Worm (Caenorhabditis elegans) whole organism, L1 larva: ENCODE results near the gene ubc-24.
"Not testable (repeated sequence)": the region's sequence is repeated elsewhere in the genome, so short reads cannot be mapped to it uniquely, and the experiment has no call there.

Experiments
- aly-2 ChIP-seq: fragments of 150-350 bp; optimal IDR thresholded peaks from 2 replicates; lab custom pipeline; 2014; ENCODE audit warnings: missing biosample characterization, missing genetic modification characterization
- lin-39 ChIP-seq: fragments of 150-350 bp; optimal IDR thresholded peaks from 2 replicates; lab custom pipeline; 2014; ENCODE audit warnings: missing biosample characterization, missing genetic modification reagents, missing genetic modification characterization
- nhr-237 ChIP-seq: fragments of 150-350 bp; optimal IDR thresholded peaks from 2 replicates; lab custom pipeline; 2014; ENCODE audit warnings: missing biosample characterization, missing genetic modification characterization
- nhr-76 ChIP-seq: sonication (generic microtip); optimal IDR thresholded peaks from 2 replicates; lab custom pipeline; 2017; ENCODE audit warnings: missing biosample characterization, missing genetic modification characterization
- nhr-77 ChIP-seq: fragments of 150-350 bp; optimal IDR thresholded peaks from 2 replicates; lab custom pipeline; 2014; ENCODE audit warnings: missing biosample characterization, missing genetic modification characterization
- pag-3 ChIP-seq: sonication (generic microtip); optimal IDR thresholded peaks from 2 replicates; lab custom pipeline; 2017; ENCODE audit warnings: missing genetic modification characterization, mild to moderate bottlenecking, missing compliant biosample characterization, antibody characterized with exemption, borderline replicate concordance; ENCODE audit not compliant: insufficient read depth
- sptf-1 ChIP-seq: fragments of 150-350 bp; optimal IDR thresholded peaks from 2 replicates; lab custom pipeline; 2014; ENCODE audit warnings: missing biosample characterization, missing genetic modification characterization
- ztf-4 ChIP-seq: fragments of 150-350 bp; optimal IDR thresholded peaks from 2 replicates; lab custom pipeline; 2014; ENCODE audit warnings: missing biosample characterization, missing genetic modification characterization

- not testable (repeated sequence) for TF ChIP-seq nhr-76 (tag; lab: Kevin White, UChicago); nhr-237 (tag; lab: Kevin White, UChicago); lin-39 (tag; lab: Kevin White, UChicago); aly-2 (tag; lab: Kevin White, UChicago); nhr-77 (tag; lab: Kevin White, UChicago); ztf-4 (tag; lab: Kevin White, UChicago); pag-3; sptf-1 (tag; lab: Kevin White, UChicago)
These were observed 14.4 kb downstream of the ubc-24 start, which contains the start of gene F14E5.8 for ce11 chrII:8419798-8420197.
